Worm (Caenorhabditis elegans): ENCODE data around the gene srh-71.

ce11 chrII:3118907-3119382 is 4.4 kb upstream of the srh-71 start, which contains the start of gene T10D4.6:
- peak; percentile 53 for TF ChIP-seq T22C8.4 (GFP tag; IDR thresholded peaks at IDR 0.05)
- no peak for TF ChIP-seq tab-1 (GFP tag; IDR thresholded peaks at IDR 0.05)
- TF ChIP-seq cog-1 (tag; optimal IDR thresholded peaks at IDR 0.05), result peak; percentile 15
- no peak for TF ChIP-seq klf-2 (GFP tag; conservative IDR thresholded peaks at IDR 0.05)
- no peak for TF ChIP-seq ztf-23 (GFP tag; IDR thresholded peaks at IDR 0.05)
